Fruit fly (Drosophila melanogaster): Measurements from ENCODE around the gene Adi1.

Adi1 gene

DNA sequence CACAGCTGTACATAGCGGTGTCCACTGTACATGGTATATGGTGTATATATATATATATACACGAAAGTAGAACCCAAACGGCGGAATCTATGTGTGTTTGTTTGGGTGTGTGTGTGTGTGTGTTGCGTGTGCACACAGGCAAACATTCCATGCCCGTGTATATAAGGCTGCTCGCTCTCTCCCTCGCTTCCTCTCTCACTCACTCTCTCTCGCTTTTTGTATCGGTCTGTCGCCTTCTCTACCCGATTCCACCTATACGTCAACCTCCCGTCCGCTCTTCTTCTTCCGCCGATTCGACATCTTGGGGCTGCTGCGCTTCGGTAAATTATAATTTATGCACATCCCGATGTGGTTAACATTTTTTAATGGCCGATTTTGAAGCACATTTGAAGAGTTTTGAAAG, 11.0 kb downstream of the Adi1 start (continued):
- TF ChIP-seq Ets97D (GFP tag; optimal IDR thresholded peaks at IDR 0.05) (no peak), Scr (GFP tag; IDR thresholded peaks at IDR 0.05; ENCODE audit: partially characterized antibody) (0 out of 2 replicates have a peak, but pooled peaks have one; percentile 13), CG1233 (GFP tag; optimal IDR thresholded peaks at IDR 0.05) (no peak), Ptx1 (GFP tag; IDR thresholded peaks at IDR 0.05) (no peak), NK7.1 (GFP tag; optimal IDR thresholded peaks at IDR 0.05) (no peak), lov (optimal IDR thresholded peaks at IDR 0.05) (no peak), lov (GFP tag; IDR thresholded peaks at IDR 0.05) (no peak), amos (GFP tag; IDR thresholded peaks at IDR 0.05; ENCODE audit: partially characterized antibody) (no peak), onecut (GFP tag; IDR thresholded peaks at IDR 0.05) (no peak), tap (tag; optimal IDR thresholded peaks at IDR 0.05) (no peak), psq (GFP tag; optimal IDR thresholded peaks at IDR 0.05) (no peak), CG8359 (GFP tag; optimal IDR thresholded peaks at IDR 0.05; ENCODE audit: borderline replicate concordance) (no peak), Mes4 (GFP tag; optimal IDR thresholded peaks at IDR 0.05) (no peak), lab (GFP tag; optimal IDR thresholded peaks at IDR 0.05) (no peak), trh (GFP tag; optimal IDR thresholded peaks at IDR 0.05) (no peak), cwo (GFP tag; optimal IDR thresholded peaks at IDR 0.05) (no peak), chm (GFP tag; IDR thresholded peaks at IDR 0.05) (no peak), CG18262 (tag; optimal IDR thresholded peaks at IDR 0.05) (no peak), Deaf1 (tag; optimal IDR thresholded peaks at IDR 0.05) (peak; percentile 64), Drgx (GFP tag; IDR thresholded peaks at IDR 0.05) (0 out of 2 replicates have a peak, but pooled peaks have one; percentile 12), pb (GFP tag; optimal IDR thresholded peaks at IDR 0.05) (no peak), Asciz (GFP tag; optimal IDR thresholded peaks at IDR 0.05) (no peak), CG6689 (GFP tag; IDR thresholded peaks at IDR 0.05) (no peak), bbx (GFP tag; IDR thresholded peaks at IDR 0.05; ENCODE audit: partially characterized antibody) (no peak), CG31365 (tag; optimal IDR thresholded peaks at IDR 0.05) (no peak), CG13775 (GFP tag; optimal IDR thresholded peaks at IDR 0.05) (no peak), croc (GFP tag; conservative IDR thresholded peaks at IDR 0.05) (no peak), Elba2 (GFP tag; optimal IDR thresholded peaks at IDR 0.05) (no peak), CG4854 (GFP tag; optimal IDR thresholded peaks at IDR 0.05) (no peak), D19B (GFP tag; optimal IDR thresholded peaks at IDR 0.05) (no peak), CG6813 (GFP tag; optimal IDR thresholded peaks at IDR 0.05) (peak; percentile 12), CG12769 (tag; optimal IDR thresholded peaks at IDR 0.05) (peak; percentile 58), Poxn (GFP tag; IDR thresholded peaks at IDR 0.05) (no peak), CG13287 (GFP tag; IDR thresholded peaks at IDR 0.05; ENCODE audit: partially characterized antibody) (peak; percentile 21; the same call in 1 of the 2 replicates), CG16813 (GFP tag; IDR thresholded peaks at IDR 0.05; ENCODE audit: partially characterized antibody) (no peak), ci (GFP tag; IDR thresholded peaks at IDR 0.05) (no peak), sens-2 (GFP tag; IDR thresholded peaks at IDR 0.05) (no peak), klu (GFP tag; IDR thresholded peaks at IDR 0.05) (no peak), cas (GFP tag; IDR thresholded peaks at IDR 0.05) (no peak), CG17829 (tag; optimal IDR thresholded peaks at IDR 0.05) (no peak), Mrtf (GFP tag; IDR thresholded peaks at IDR 0.05) (no peak), wek (GFP tag; optimal IDR thresholded peaks at IDR 0.05) (no peak), nerfin-1 (tag; optimal IDR thresholded peaks at IDR 0.05) (no peak), sna (GFP tag; IDR thresholded peaks at IDR 0.05; ENCODE audit: partially characterized antibody) (no peak), CG13894 (tag; optimal IDR thresholded peaks at IDR 0.05) (peak; percentile 45), HHEX (GFP tag; optimal IDR thresholded peaks at IDR 0.05) (peak; percentile 15), CG14050 (GFP tag; IDR thresholded peaks at IDR 0.05) (no peak), crc (GFP tag; optimal IDR thresholded peaks at IDR 0.05) (no peak), Hr78 (GFP tag; optimal IDR thresholded peaks at IDR 0.05) (no peak), grau (tag; optimal IDR thresholded peaks at IDR 0.05) (peak; percentile 47), crp (GFP tag; optimal IDR thresholded peaks at IDR 0.05) (no peak)
